Fruit fly (Drosophila melanogaster) S2 (cell line): Measurements from ENCODE around the gene Wdfy2.

Experiments used
- CG8478 ChIP-seq: fragments of >200 bp; optimal IDR thresholded peaks from 2 replicates; lab custom pipeline; 2018
- CTCF ChIP-seq, 2 experiments: fragments of >200 bp; optimal IDR thresholded peaks; 2 replicates each; lab custom pipeline; 2018

Gene Wdfy2

DNA sequence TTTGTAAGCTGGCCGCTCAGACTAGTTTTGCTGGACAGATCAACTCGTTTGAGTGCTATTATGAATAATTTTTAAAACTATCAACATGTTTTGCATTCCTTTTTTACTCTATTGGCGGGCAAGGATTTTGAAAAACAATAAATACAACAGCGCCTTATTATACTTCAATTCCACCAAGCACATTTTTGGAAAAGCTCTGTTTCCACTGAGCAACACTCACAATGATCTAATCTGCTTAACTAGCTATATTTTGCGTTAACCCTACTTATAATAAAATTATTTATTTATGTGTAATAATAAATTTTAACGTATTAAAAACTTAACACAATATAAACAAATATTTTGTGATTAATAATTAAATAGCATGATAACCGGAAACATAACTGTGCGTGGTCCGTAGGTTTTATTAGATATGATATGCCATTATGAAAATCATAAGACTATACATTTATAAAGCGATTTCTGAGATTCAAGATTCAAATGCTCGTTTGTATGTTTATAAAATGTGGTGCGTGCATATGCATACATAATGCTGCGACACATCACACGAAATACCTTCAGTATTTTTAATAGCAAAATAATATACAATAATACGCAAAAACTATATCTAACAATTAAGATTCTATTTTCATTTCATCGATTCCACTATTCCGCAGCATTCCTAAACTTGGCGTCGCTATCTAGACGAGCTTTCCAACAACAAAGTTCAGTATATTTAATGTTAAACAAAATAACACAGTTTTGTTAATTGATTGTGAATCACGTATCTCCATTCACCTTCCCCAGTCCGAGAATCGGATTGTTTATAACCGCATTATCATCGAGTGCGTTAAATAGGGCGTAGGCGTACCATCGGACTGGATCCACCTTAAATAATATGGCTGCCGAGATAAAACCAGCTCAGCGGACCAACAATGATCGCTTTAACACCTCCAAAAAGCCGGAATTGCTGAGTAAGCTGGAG is at the start of gene Wdfy2, which contains the start of gene pie:
Wdfy2 (plus strand) TSS at position 649 of the 964 bp plus-strand sequence.
pie (minus strand) TSS at position 138 of the 964 bp plus-strand sequence.
- no peak for TF ChIP-seq CTCF (optimal IDR thresholded peaks at IDR 0.05; lab: Kevin White, UChicago)
- TF ChIP-seq CG8478 (lab: Kevin White, UChicago) = no peak

DNA sequence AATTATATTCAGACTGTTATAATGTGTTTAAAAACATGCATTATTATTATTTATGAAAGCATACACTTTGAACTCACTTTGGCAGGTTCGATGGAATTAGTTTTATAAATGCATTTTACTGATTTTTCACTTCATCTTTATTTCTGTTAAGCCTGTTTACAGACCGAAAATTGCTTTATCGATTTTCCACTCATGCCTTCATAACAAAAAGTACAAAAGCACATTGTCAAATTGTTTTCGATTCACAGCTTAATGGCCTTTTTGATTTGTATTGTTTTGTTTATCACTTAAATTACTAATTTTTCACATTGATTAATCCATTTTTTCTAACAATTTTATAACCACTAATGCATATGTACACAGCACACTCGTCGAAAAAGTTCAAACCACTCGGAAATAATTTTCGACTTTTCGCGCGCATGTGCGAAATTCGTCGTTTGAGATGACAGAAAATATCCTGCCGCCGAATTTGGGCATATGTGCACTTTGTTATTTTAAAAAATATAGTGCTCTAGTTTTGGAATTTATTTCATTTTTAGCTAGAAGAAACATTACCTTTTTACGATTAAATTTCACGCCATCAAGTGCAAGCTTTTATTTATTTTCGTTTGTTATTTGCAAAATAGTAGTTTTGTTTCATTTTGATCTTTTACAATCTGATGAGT is 49.4 kb upstream of the Wdfy2 start, which contains the start of gene rho-5:
rho-5 (minus strand) TSS at position 296 of the 665 bp plus-strand sequence.
- no peak for TF ChIP-seq CG8478 (lab: Kevin White, UChicago)
- TF ChIP-seq CTCF (optimal IDR thresholded peaks at IDR 0.05; lab: Kevin White, UChicago) = no peak

DNA sequence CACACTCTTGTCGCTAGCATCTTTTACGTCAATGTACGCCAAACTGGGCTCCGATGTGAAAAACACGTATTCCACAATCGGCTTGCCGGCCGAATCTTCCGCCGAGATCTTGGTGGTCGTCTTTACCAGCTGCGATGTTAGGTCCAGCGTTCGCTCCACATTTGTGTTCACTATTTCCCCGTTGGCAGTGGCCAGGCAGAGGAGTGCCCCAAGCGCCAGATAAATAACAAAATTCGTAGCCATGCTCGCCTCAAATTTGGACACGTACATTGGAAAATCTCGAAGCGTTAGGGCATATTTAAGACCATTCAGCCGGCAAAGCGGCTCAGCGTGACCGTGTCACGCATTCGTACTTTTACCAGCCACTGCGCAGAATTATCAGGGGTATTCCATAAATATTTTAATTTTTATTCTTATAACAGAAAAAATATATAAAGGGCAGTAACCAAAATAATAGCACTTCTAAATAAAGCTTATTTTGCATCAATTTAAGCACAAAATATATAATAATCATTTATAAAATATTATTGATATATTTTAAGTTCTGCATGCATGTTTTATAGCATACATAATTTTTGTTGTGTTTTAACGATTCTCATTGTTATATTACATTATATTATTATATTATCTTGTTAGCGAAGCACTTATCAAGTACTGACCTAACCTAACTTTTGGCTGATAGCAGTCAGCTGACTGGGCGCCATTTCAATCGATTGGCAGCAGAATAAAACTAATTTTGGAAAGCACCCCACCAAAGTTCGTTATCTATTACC is 47.4 kb upstream of the Wdfy2 start, which contains the start of the genes CG33303 and dpr19:
CG33303 (minus strand) TSS at position 294 of the 773 bp plus-strand sequence.
dpr19 (plus strand) TSS at position 705 of the 773 bp plus-strand sequence.
- TF ChIP-seq CTCF (optimal IDR thresholded peaks at IDR 0.05; lab: Kevin White, UChicago) (no peak), CG8478 (lab: Kevin White, UChicago) (no peak)

DNA sequence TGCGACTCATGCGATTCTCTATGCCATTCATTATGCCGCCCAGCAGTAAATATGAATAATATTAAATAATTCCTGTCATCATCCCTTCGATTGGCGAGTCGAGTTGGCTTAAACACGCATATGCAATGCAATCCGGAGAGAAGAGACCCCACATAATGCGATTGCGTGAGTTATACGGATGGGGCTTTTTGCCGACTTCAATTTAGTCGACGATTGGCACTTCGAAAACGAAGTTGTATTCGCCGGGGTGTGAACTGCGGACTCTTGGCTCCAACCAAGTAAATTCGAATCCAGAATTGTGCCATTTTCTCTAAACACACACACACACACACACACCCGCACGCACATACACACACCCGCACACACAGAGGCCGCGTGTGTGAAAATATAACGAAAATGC is 46.8 kb upstream of the Wdfy2 start:
- no peak for TF ChIP-seq CTCF (optimal IDR thresholded peaks at IDR 0.05; lab: Kevin White, UChicago)
- no peak for TF ChIP-seq CG8478 (lab: Kevin White, UChicago)

DNA sequence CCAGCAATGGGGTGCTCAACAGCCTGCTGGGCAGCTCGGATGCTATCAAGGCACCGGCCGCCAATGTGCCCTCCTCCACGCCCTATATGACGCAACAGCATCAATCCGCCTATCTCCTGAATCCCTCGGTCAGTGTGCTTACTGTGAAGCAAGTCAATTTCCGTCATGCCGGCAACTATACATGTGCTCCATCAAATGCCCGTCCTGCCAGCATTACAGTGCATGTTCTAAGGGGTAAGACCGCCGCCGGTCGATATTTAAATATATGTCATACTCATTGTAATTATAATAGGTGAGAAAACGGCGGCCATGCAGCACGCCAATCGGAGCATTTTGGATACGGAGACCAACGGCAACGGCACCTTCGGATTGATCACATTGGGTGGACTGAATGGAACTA is 44.5 kb upstream of the Wdfy2 start:
- no peak for TF ChIP-seq CTCF (optimal IDR thresholded peaks at IDR 0.05; lab: Kevin White, UChicago)
- TF ChIP-seq CG8478 (lab: Kevin White, UChicago) = no peak

DNA sequence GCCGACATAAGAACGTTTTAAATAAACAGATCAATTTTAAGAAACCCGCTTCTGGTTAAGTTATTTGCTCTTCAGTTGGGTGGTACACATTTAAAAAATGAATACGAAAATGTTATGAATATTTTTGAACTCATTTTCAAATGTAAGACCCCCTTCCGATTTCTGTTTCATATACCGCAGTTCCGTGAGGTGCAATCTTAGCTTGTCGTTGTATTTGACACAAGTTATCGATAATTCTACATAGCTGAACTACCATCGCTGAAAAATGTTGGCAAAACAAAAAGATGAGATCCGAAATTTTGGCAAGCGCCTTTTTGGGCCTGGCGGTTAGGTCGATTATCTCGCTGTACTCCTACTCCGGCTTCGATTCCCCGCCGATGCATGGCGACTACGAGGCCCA is 43.2 kb upstream of the Wdfy2 start, which contains the start of gene gny:
gny (plus strand) TSS at position 239 of the 400 bp plus-strand sequence.
- TF ChIP-seq CTCF (optimal IDR thresholded peaks at IDR 0.05; lab: Kevin White, UChicago) = peak; percentile 12 to 32
- no peak for TF ChIP-seq CG8478 (lab: Kevin White, UChicago)

DNA sequence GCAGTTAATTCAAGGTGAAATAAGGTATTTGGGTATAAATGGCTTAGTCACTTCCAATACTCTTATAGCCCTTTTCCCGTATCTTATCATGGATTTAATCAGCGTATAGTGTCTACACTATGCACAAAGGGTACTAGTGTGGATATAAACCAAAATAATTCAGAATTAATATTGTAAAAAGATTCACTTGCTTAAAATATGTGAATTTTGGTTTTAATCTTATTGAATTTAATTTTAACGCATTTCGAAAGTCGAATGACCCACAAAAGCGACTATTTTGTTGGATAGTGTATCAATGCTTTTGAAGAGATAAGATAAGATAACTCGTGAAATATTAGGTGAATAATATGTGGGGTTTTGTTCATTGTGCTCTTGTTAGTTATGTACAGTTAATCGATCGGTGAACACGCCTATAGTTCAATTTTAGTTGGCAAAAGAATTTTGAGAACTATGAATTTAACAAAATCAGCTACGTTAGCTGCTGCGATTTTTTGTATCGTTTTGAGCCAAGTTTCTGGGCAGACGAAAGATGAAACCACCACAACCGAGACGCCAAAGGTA is 41.1 kb upstream of the Wdfy2 start, which contains the start of gene CG5096:
CG5096 (plus strand) TSS at position 374 of the 561 bp plus-strand sequence.
- TF ChIP-seq CG8478 (lab: Kevin White, UChicago) (no peak), CTCF (optimal IDR thresholded peaks at IDR 0.05; lab: Kevin White, UChicago) (no peak)

DNA sequence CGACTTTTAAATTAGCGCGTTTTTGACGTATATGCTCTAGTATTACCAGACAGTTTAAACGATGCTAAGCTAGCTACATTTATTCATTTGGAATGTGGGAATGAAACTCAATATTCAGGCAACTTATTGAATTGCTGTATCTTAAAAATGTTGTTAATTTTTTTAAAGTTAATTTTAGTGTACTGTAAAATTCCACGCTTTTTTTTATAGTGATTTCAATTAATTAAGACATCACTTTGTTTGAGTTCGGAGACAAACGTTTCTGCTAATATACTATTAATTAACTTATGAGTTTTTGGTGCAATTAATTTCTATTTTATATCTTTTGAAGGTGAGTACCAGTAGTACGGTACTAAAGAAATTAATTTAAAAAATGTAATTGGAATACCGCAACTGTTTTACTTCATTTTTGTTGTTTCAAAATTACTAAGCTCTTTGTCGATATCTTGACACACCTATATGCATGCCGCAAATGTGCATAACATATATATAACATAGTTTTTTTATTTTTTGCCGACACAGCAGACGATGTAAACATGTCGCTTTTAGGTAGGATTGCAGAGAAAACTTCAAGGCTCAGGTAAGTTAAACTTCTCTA is 36.8 kb upstream of the Wdfy2 start, which contains the start of the genes Cdk1 and mRpS7:
Cdk1 (minus strand) TSS at position 55 of the 598 bp plus-strand sequence.
mRpS7 (plus strand) TSS at position 455 of the 598 bp plus-strand sequence.
- no peak for TF ChIP-seq CTCF (optimal IDR thresholded peaks at IDR 0.05; lab: Kevin White, UChicago)
- TF ChIP-seq CG8478 (lab: Kevin White, UChicago) = no peak

DNA sequence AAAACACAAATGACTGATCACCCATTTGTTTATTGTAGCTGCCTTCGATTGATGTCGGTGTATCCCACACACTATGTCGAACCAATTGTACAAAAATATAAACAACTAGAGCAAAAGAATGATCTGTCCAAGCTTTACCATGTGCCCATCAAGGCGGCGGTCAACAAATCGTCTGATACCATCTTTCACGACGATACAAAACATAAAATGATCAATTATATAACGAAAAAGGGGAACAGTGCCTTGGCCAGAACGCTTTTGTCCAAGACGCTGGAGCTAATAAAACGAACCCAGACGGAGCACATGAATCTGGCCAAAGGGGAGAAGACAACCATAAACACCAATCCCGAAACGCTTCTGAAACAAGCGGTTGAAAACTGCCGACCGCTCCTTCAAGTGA is 36.3 kb upstream of the Wdfy2 start:
- no peak for TF ChIP-seq CTCF (optimal IDR thresholded peaks at IDR 0.05; lab: Kevin White, UChicago)
- TF ChIP-seq CG8478 (lab: Kevin White, UChicago) = no peak

DNA sequence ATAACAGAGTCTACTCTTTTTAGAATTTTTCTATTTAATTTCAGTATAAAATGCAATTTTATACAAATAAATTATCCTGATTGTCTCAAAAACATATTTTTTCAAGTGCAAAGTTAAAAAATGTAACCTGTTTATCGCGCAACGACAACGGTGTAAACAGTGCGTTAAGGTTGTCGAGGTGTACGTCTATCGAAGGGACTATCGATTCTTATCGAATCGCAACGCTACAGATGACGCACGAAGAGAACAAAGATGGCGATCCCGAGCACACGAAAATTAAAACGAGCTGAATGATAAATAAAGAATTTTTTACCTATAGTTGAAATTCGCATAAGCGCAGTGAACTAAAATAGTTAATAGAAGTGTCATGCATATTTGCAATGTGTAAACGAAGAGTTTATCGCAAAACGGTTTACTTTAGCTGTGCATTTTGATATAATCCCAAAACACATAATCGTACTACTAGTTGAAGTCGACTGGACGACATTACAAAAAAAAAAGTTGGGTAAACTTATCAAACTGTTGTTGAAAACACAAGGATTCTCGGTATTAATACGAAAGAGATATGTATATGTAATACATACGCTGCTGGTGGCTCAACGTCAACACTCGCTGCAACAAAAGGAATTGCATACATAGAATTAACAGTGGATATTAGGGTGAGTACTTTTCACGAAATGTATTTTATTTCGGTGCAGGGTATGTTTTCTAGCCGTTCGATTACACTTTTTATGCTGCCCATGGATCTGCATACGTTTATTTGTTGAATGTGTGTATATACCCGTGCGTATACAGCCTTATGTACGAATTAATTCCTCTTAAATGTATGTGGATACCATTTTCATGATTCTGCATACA is 35.0 kb upstream of the Wdfy2 start, which contains the start of gene da:
da (plus strand) TSS at position 237 of the 858 bp plus-strand sequence.
- TF ChIP-seq CG8478 (lab: Kevin White, UChicago) (no peak), CTCF (optimal IDR thresholded peaks at IDR 0.05; lab: Kevin White, UChicago) (peak in 1 of 2 experiments; percentile 51)

DNA sequence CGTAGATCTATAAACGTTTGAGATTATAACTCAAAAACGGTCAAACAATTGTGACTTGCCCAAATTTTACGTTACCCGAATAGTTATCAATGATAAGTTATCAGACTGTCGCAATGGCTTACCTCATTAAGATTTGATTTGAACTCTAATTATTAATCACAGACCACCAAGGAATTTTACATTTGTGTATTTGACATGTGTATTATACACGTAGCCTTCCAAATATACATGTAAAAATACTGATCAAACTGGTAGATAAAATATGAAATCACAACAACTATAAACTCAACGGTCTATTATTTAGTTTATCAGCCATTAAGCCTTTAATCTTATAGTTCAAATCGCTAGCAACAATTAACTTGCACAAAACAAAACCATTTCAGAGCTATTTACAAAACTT is 29.6 kb upstream of the Wdfy2 start:
- TF ChIP-seq CG8478 (lab: Kevin White, UChicago) (no peak), CTCF (optimal IDR thresholded peaks at IDR 0.05; lab: Kevin White, UChicago) (no peak)

DNA sequence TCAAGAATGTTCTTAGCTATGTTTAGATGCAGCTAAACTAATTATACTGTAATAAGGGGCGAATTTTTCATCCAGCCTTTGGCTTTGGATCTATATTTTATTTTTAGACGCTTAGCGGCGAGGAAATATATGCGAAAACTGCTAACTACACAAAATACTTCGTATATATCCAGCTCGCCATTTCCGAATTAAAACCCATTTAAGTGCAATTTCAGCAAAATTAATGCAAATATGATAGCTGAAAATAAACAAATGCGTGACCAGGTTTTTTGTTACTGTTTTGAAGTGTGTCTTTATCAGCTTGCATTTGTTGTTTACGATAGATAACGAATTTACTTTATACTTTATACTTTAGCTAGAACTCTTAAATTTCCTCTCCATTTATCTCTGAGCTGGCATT is 28.1 kb upstream of the Wdfy2 start:
- TF ChIP-seq CG8478 (lab: Kevin White, UChicago) (no peak), CTCF (optimal IDR thresholded peaks at IDR 0.05; lab: Kevin White, UChicago) (no peak)
